Worm (Caenorhabditis elegans) whole organism, young adult: ENCODE measurements around the gene clec-185.

Source experiments
- nfyb-1 ChIP-seq: fragments of 200-800 bp; sonication (Bioruptor generic); IDR thresholded peaks from 2 replicates; pipeline ENCODE4 v1.3.6; 2022; ENCODE audit warnings: missing genetic modification reagents, missing genetic modification characterization, missing compliant biosample characterization
- sea-2 ChIP-seq: fragments of 200-800 bp; sonication (Bioruptor generic); IDR thresholded peaks from 2 replicates; pipeline ENCODE4 v1.3.6; 2022; ENCODE audit warnings: missing genetic modification characterization, missing compliant biosample characterization

DNA sequence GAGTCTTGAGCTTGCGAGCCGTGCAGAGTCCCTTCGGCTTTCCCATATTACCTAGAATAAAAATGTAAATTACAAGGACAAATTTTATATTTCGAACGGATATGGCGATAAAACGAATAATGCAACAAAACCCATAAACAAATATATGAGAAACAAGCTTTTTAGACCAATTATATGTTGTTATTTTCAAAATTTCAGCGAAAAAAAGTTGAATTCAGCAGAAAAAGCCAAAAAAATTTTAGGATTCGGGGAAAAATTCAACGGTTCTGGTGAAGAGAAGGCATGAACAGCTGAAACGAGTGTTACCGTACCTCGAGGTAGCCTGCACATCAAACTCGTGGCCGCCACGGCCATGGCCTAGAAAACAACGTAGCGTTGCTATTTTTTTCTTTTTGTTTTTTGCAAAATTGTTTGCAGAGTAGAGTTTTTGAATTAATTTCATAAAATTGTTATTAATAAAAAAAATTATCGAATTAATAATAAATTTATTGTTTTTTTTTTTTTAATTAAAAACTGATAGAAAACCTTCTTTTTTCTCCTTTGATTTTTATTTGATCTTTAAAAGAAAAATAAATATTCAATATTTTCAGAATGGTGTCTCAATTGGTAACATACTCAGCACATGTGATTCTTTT is 47.3 kb upstream of the clec-185 start, which contains the start of the genes rps-23 and dpm-3:
- TF ChIP-seq nfyb-1 (GFP tag; lab: Robert Waterston, UW) (peak; percentile 91), sea-2 (GFP tag; lab: Robert Waterston, UW) (no peak)
